Fruit fly (Drosophila melanogaster): ENCODE data around the gene Rel.

Gene Rel

DNA sequence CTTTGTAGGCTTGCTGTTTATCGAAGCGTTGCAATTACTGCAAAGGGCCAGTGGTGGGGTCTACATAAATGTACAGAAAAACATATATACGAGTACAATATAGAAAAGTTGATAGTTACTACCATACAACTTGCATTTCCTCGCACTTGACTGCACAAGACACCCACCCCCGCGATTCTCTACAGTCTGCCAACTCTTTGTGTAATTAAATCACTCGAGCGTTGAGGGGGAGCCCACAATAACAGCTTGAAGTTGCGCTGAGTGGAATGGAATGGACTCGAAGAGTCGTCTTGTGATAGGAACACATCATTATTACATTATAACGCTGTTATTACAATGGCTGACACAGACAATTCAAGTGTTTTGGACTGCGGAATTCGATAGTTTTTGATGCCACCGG is 18.4 kb downstream of the Rel start (continued):
- TF ChIP-seq pzg (GFP tag; optimal IDR thresholded peaks at IDR 0.05) (no peak), Adf1 (GFP tag; IDR thresholded peaks at IDR 0.05) (no peak), CG14965 (GFP tag; optimal IDR thresholded peaks at IDR 0.05; ENCODE audit: borderline replicate concordance) (no peak), CG13894 (tag; optimal IDR thresholded peaks at IDR 0.05) (no peak), run (tag; optimal IDR thresholded peaks at IDR 0.05) (no peak), tap (tag; optimal IDR thresholded peaks at IDR 0.05) (no peak), CG3838 (GFP tag; optimal IDR thresholded peaks at IDR 0.05) (no peak), Med (GFP tag) (peak; percentile 66), Opbp (GFP tag; IDR thresholded peaks at IDR 0.05; ENCODE audit: partially characterized antibody) (no peak), Stat92E (GFP tag; optimal IDR thresholded peaks at IDR 0.05) (no peak), z (GFP tag; IDR thresholded peaks at IDR 0.05) (peak; percentile 79), crol (GFP tag; IDR thresholded peaks at IDR 0.05) (peak; percentile 65), az2 (GFP tag; optimal IDR thresholded peaks at IDR 0.05) (no peak), Sry-β (GFP tag; optimal IDR thresholded peaks at IDR 0.05) (no peak), CG17359 (tag; optimal IDR thresholded peaks at IDR 0.05) (no peak)

DNA sequence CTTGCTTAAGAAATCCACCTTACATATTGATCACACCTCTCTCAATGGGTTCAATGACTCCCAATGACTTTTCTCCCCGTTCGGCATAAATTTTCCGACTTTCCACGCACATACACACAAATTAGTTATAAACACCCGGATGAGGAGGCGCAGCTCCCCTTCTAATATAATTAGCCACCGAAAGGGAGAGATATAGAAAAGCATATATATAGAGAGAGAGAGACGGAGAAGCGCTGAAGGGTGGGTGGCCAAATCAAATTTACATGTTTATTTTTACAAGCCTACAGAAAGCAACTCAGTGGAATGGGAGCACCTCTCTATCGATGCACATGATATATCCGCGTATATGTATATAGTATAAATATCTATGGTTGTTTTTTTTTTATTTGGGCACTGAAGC is 19.1 kb downstream of the Rel start:
- peak; percentile 92 for TF ChIP-seq CG7745 (tag; optimal IDR thresholded peaks at IDR 0.05)
- peak; percentile 45 for TF ChIP-seq Med (GFP tag)
- TF ChIP-seq abd-A (tag; optimal IDR thresholded peaks at IDR 0.05): peak; percentile 83
- 0 out of 2 replicates have a peak, but pooled peaks have one; percentile 29 for TF ChIP-seq chm (GFP tag; IDR thresholded peaks at IDR 0.05)
- peak; percentile 34 for TF ChIP-seq sqz (GFP tag; optimal IDR thresholded peaks at IDR 0.05)
- TF ChIP-seq gcm (GFP tag; optimal IDR thresholded peaks at IDR 0.05): peak; percentile 11
- TF ChIP-seq run (tag; optimal IDR thresholded peaks at IDR 0.05): no peak
- 0 out of 3 replicates have a peak, but pooled peaks have one; percentile 15 for TF ChIP-seq zfh1 (GFP tag; IDR thresholded peaks at IDR 0.05)
- no peak for TF ChIP-seq Fer3 (tag; optimal IDR thresholded peaks at IDR 0.05)
- TF ChIP-seq CG15269 (tag; optimal IDR thresholded peaks at IDR 0.05): no peak
- no peak for TF ChIP-seq hth (optimal IDR thresholded peaks at IDR 0.05)
- peak; percentile 83 for TF ChIP-seq sr (GFP tag; IDR thresholded peaks at IDR 0.05)
- TF ChIP-seq ttk (GFP tag; IDR thresholded peaks at IDR 0.05): no peak
- TF ChIP-seq fd64A (GFP tag; optimal IDR thresholded peaks at IDR 0.05): peak; percentile 43
- peak; percentile 87 for TF ChIP-seq Vsx1 (GFP tag; optimal IDR thresholded peaks at IDR 0.05)
- TF ChIP-seq CG32772 (GFP tag; IDR thresholded peaks at IDR 0.05): 0 out of 2 replicates have a peak, but pooled peaks have one; percentile 13
- TF ChIP-seq vvl (GFP tag; IDR thresholded peaks at IDR 0.05): peak; percentile 24; the same call in 1 of the 2 replicates
- TF ChIP-seq kah (GFP tag; optimal IDR thresholded peaks at IDR 0.05): peak; percentile 27
- TF ChIP-seq CG32767 (GFP tag; IDR thresholded peaks at IDR 0.05): 0 out of 2 replicates have a peak, but pooled peaks have one; percentile 36
- peak; percentile 21; the same call in 1 of the 2 replicates for TF ChIP-seq crol (GFP tag; IDR thresholded peaks at IDR 0.05)
- TF ChIP-seq sd (tag; optimal IDR thresholded peaks at IDR 0.05): peak; percentile 49
- TF ChIP-seq CG9817 (tag; optimal IDR thresholded peaks at IDR 0.05): no peak
- peak; percentile 60; the same call in 1 of the 3 replicates for TF ChIP-seq z (GFP tag; IDR thresholded peaks at IDR 0.05)
- TF ChIP-seq zen2 (GFP tag; IDR thresholded peaks at IDR 0.05; ENCODE audit: partially characterized antibody): no peak
- peak; percentile 72 for TF ChIP-seq CG12769 (tag; optimal IDR thresholded peaks at IDR 0.05)
- TF ChIP-seq Kr (GFP tag; optimal IDR thresholded peaks at IDR 0.05): peak; percentile 14
- 0 out of 4 replicates have a peak, but pooled peaks have one; percentile 40 for TF ChIP-seq chinmo (GFP tag; IDR thresholded peaks at IDR 0.05; ENCODE audit: partially characterized antibody)
- no peak for TF ChIP-seq chif (GFP tag; optimal IDR thresholded peaks at IDR 0.05)
- peak; percentile 53; the same call in 1 of the 3 replicates for TF ChIP-seq ci (GFP tag; IDR thresholded peaks at IDR 0.05)
- TF ChIP-seq pros (GFP tag; optimal IDR thresholded peaks at IDR 0.05): peak; percentile 58
- no peak for TF ChIP-seq pan (optimal IDR thresholded peaks at IDR 0.05)
- no peak for TF ChIP-seq pan (GFP tag; optimal IDR thresholded peaks at IDR 0.05 in 1 of 2, IDR thresholded peaks at IDR 0.05 in 1 of 2)
- TF ChIP-seq tll (GFP tag; optimal IDR thresholded peaks at IDR 0.05): peak in 1 of 2 experiments; percentile 0
- peak; percentile 17 for TF ChIP-seq cg (GFP tag; optimal IDR thresholded peaks at IDR 0.05)
- TF ChIP-seq gsb-n (tag; optimal IDR thresholded peaks at IDR 0.05): peak; percentile 17
